Worm (Caenorhabditis elegans) whole organism, L1 larva: ENCODE results near the gene F58F9.9.
A peak's percentile ranks its signal among the peaks of the same experiment; 100 is the strongest.

Experiments
- C16A3.4 ChIP-seq: fragments of 150-350 bp; optimal IDR thresholded peaks from 2 replicates; lab custom pipeline; 2014; ENCODE audit warnings: missing biosample characterization, missing genetic modification characterization
- F16B12.6 ChIP-seq: fragments of 150-350 bp; optimal IDR thresholded peaks from 2 replicates; lab custom pipeline; 2014; ENCODE audit warnings: missing biosample characterization, missing genetic modification characterization
- aha-1 ChIP-seq: fragments of 150-350 bp; optimal IDR thresholded peaks from 2 replicates; lab custom pipeline; 2014; ENCODE audit warnings: missing biosample characterization, missing genetic modification characterization
- alr-1 ChIP-seq: fragments of 200-800 bp; sonication (Bioruptor generic); optimal IDR thresholded peaks from 2 replicates; lab custom pipeline; 2018; ENCODE audit warnings: borderline replicate concordance, mild to moderate bottlenecking, missing genetic modification characterization, missing compliant biosample characterization
- aly-2 ChIP-seq: fragments of 150-350 bp; optimal IDR thresholded peaks from 2 replicates; lab custom pipeline; 2014; ENCODE audit warnings: missing biosample characterization, missing genetic modification characterization
- blmp-1 ChIP-seq: fragments of 150-350 bp; optimal IDR thresholded peaks from 2 replicates; lab custom pipeline; 2014; ENCODE audit warnings: missing biosample characterization, missing genetic modification characterization
- ceh-82 ChIP-seq, 3 experiments: fragments of 150-350 bp in 1 of 3; sonication (generic microtip) in 2 of 3; optimal IDR thresholded peaks; 2 replicates each; lab custom pipeline; 2014 to 2017; ENCODE audit warnings: missing biosample characterization in 3 of 3, missing genetic modification characterization in 3 of 3
- ceh-88 ChIP-seq: fragments of 200-800 bp; sonication (Bioruptor generic); IDR thresholded peaks from 2 replicates; pipeline ENCODE4 v1.3.6; 2022; ENCODE audit warnings: missing genetic modification characterization, missing compliant biosample characterization
- dsc-1 ChIP-seq: sonication (generic microtip); optimal IDR thresholded peaks from 2 replicates; lab custom pipeline; 2016; ENCODE audit warnings: mild to moderate bottlenecking, missing genetic modification characterization, missing compliant biosample characterization
- efl-1 ChIP-seq, 4 experiments: fragments of 150-350 bp; optimal IDR thresholded peaks in 3 of 4; peaks in 1 of 4; 1 replicate in 1 of 4; 2 replicates in 3 of 4; lab custom pipeline; 2014; ENCODE audit warnings: missing biosample characterization in 2 of 4, missing genetic modification characterization in 2 of 4, missing genetic modification reagents in 2 of 4
- elt-3 ChIP-seq, 6 experiments: fragments of 150-350 bp in 1 of 6; sonication (generic microtip); optimal IDR thresholded peaks; 2 replicates each; lab custom pipeline; 2017 to 2018; ENCODE audit warnings: missing biosample characterization in 6 of 6, missing genetic modification characterization in 6 of 6, inconsistent platforms in 1 of 6
- ets-5 ChIP-seq: fragments of 200-800 bp; sonication (Bioruptor generic); IDR thresholded peaks from 2 replicates; pipeline ENCODE4 v1.3.6; 2022; ENCODE audit warnings: missing genetic modification characterization, missing compliant biosample characterization
- fkh-10 ChIP-seq: sonication (generic microtip); optimal IDR thresholded peaks from 2 replicates; lab custom pipeline; 2017; ENCODE audit warnings: missing biosample characterization, missing genetic modification reagents, missing genetic modification characterization
- fkh-8 ChIP-seq: sonication (generic microtip); optimal IDR thresholded peaks from 2 replicates; lab custom pipeline; 2016; ENCODE audit warnings: mild to moderate bottlenecking, missing genetic modification characterization, missing compliant biosample characterization
- fos-1 ChIP-seq: fragments of 150-350 bp; optimal IDR thresholded peaks from 2 replicates; lab custom pipeline; 2014; ENCODE audit warnings: missing biosample characterization, missing genetic modification characterization
- hlh-17 ChIP-seq: fragments of 200-800 bp; sonication (Bioruptor generic); optimal IDR thresholded peaks from 2 replicates; lab custom pipeline; 2018; ENCODE audit warnings: missing genetic modification characterization, mild to moderate bottlenecking, missing compliant biosample characterization, moderate library complexity, borderline replicate concordance
- hlh-4 ChIP-seq: sonication (generic microtip); optimal IDR thresholded peaks from 2 replicates; lab custom pipeline; 2016; ENCODE audit warnings: mild to moderate bottlenecking, missing genetic modification characterization, missing compliant biosample characterization
- hpl-2 ChIP-seq: fragments of 150-350 bp; optimal IDR thresholded peaks from 2 replicates; lab custom pipeline; 2014; ENCODE audit warnings: missing biosample characterization, missing genetic modification reagents, missing genetic modification characterization
- irx-1 ChIP-seq: sonication (generic microtip); optimal IDR thresholded peaks from 2 replicates; lab custom pipeline; 2016; ENCODE audit warnings: missing genetic modification characterization, missing compliant biosample characterization
- isw-1 ChIP-seq: fragments of 200-800 bp; sonication (Bioruptor generic); IDR thresholded peaks from 2 replicates; pipeline ENCODE4 v1.3.6; 2022; ENCODE audit warnings: missing genetic modification characterization, missing compliant biosample characterization
- lin-13 ChIP-seq: fragments of 150-350 bp; optimal IDR thresholded peaks from 2 replicates; lab custom pipeline; 2014; ENCODE audit warnings: missing biosample characterization, missing genetic modification reagents, missing genetic modification characterization
- lin-39 ChIP-seq: fragments of 150-350 bp; optimal IDR thresholded peaks from 2 replicates; lab custom pipeline; 2014; ENCODE audit warnings: missing biosample characterization, missing genetic modification reagents, missing genetic modification characterization
- lir-3 ChIP-seq: sonication (generic microtip); optimal IDR thresholded peaks from 2 replicates; lab custom pipeline; 2016; ENCODE audit warnings: mild to moderate bottlenecking, missing genetic modification characterization, moderate library complexity, missing compliant biosample characterization; ENCODE audit not compliant: poor library complexity
- lsy-2 ChIP-seq, 2 experiments: fragments of 150-350 bp; optimal IDR thresholded peaks; 2 replicates each; lab custom pipeline; 2014; ENCODE audit warnings: missing biosample characterization in 2 of 2, missing genetic modification characterization in 2 of 2
- mab-9 ChIP-seq: fragments of 200-800 bp; sonication (Bioruptor generic); IDR thresholded peaks from 2 replicates; pipeline ENCODE4 v1.3.6; 2022; ENCODE audit warnings: missing genetic modification reagents, missing genetic modification characterization, missing compliant biosample characterization
- mdl-1 ChIP-seq, 2 experiments: fragments of 150-350 bp; optimal IDR thresholded peaks; 2 replicates each; lab custom pipeline; 2014 to 2017; ENCODE audit warnings: missing biosample characterization in 2 of 2, missing genetic modification characterization in 2 of 2, inconsistent platforms in 1 of 2
- mef-2 ChIP-seq: fragments of 150-350 bp; optimal IDR thresholded peaks from 2 replicates; lab custom pipeline; 2014; ENCODE audit warnings: missing biosample characterization, missing genetic modification characterization
- mep-1 ChIP-seq: fragments of 150-350 bp; optimal IDR thresholded peaks from 2 replicates; lab custom pipeline; 2014; ENCODE audit warnings: missing biosample characterization, missing genetic modification characterization
- nhr-19 ChIP-seq: fragments of 200-800 bp; sonication (Bioruptor generic); conservative IDR thresholded peaks from 2 replicates; pipeline ENCODE4 v1.3.6; 2022; ENCODE audit warnings: missing genetic modification characterization, missing compliant biosample characterization
- nhr-20 ChIP-seq: sonication (generic microtip); optimal IDR thresholded peaks from 2 replicates; lab custom pipeline; 2016; ENCODE audit warnings: mild to moderate bottlenecking, missing genetic modification characterization, missing compliant biosample characterization
- nhr-237 ChIP-seq: fragments of 150-350 bp; optimal IDR thresholded peaks from 2 replicates; lab custom pipeline; 2014; ENCODE audit warnings: missing biosample characterization, missing genetic modification characterization
- nhr-71 ChIP-seq: sonication (generic microtip); optimal IDR thresholded peaks from 2 replicates; lab custom pipeline; 2016; ENCODE audit warnings: mild to moderate bottlenecking, missing genetic modification characterization, moderate library complexity, missing compliant biosample characterization
- nhr-76 ChIP-seq: sonication (generic microtip); optimal IDR thresholded peaks from 2 replicates; lab custom pipeline; 2017; ENCODE audit warnings: missing biosample characterization, missing genetic modification characterization
- nhr-84 ChIP-seq: sonication (generic microtip); optimal IDR thresholded peaks from 2 replicates; lab custom pipeline; 2017; ENCODE audit warnings: missing biosample characterization, missing genetic modification characterization
- nhr-90 ChIP-seq: sonication (generic microtip); optimal IDR thresholded peaks from 2 replicates; lab custom pipeline; 2016; ENCODE audit warnings: mild to moderate bottlenecking, missing genetic modification characterization, missing compliant biosample characterization; ENCODE audit not compliant: poor library complexity
- pag-3 ChIP-seq: sonication (generic microtip); optimal IDR thresholded peaks from 2 replicates; lab custom pipeline; 2017; ENCODE audit warnings: missing genetic modification characterization, mild to moderate bottlenecking, missing compliant biosample characterization, antibody characterized with exemption, borderline replicate concordance; ENCODE audit not compliant: insufficient read depth
- skn-1 ChIP-seq: fragments of 150-350 bp; optimal IDR thresholded peaks from 2 replicates; lab custom pipeline; 2014; ENCODE audit warnings: missing biosample characterization, missing genetic modification characterization
- snpc-4 ChIP-seq: fragments of 150-350 bp; optimal IDR thresholded peaks from 2 replicates; lab custom pipeline; 2014; ENCODE audit warnings: missing biosample characterization, missing genetic modification characterization
- sox-4 ChIP-seq: sonication (generic microtip); optimal IDR thresholded peaks from 2 replicates; lab custom pipeline; 2016; ENCODE audit warnings: missing genetic modification characterization, missing compliant biosample characterization
- sup-37 ChIP-seq: fragments of 200-800 bp; sonication (Bioruptor generic); optimal IDR thresholded peaks from 2 replicates; lab custom pipeline; 2018; ENCODE audit warnings: mild to moderate bottlenecking, missing genetic modification characterization, missing compliant biosample characterization
- tlp-1 ChIP-seq: fragments of 150-350 bp; optimal IDR thresholded peaks from 2 replicates; lab custom pipeline; 2014; ENCODE audit warnings: missing biosample characterization, missing genetic modification characterization
- unc-130 ChIP-seq: fragments of 150-350 bp; optimal IDR thresholded peaks from 2 replicates; lab custom pipeline; 2017; ENCODE audit warnings: missing biosample characterization, missing genetic modification characterization, inconsistent platforms
- unc-30 ChIP-seq: sonication (generic microtip); optimal IDR thresholded peaks from 2 replicates; lab custom pipeline; 2017; ENCODE audit warnings: missing biosample characterization, missing genetic modification characterization
- unc-98 ChIP-seq: fragments of 200-800 bp; sonication (Bioruptor generic); IDR thresholded peaks from 2 replicates; pipeline ENCODE4 v1.3.6; 2022; ENCODE audit warnings: missing genetic modification characterization, missing compliant biosample characterization
- vab-15 ChIP-seq: sonication (generic microtip); optimal IDR thresholded peaks from 2 replicates; lab custom pipeline; 2017; ENCODE audit warnings: missing genotype, mild to moderate bottlenecking, missing genetic modification characterization, missing compliant biosample characterization
- xbp-1 ChIP-seq: sonication (generic microtip); optimal IDR thresholded peaks from 2 replicates; lab custom pipeline; 2016; ENCODE audit warnings: missing genetic modification characterization, missing compliant biosample characterization
- zip-4 ChIP-seq: fragments of 200-800 bp; sonication (Bioruptor generic); optimal IDR thresholded peaks from 2 replicates; lab custom pipeline; 2018; ENCODE audit warnings: mild to moderate bottlenecking, missing genetic modification characterization, moderate library complexity, missing compliant biosample characterization

The F58F9.9 gene

ce11 chrIV:6239993-6240392, at the start of gene F58F9.9:
Gene F58F9.9, plus strand, starts transcription at chrIV:6240293.
- TF ChIP-seq efl-1 (optimal IDR thresholded peaks at IDR 0.05; lab: Kevin White, UChicago) (no peak), efl-1 (GFP tag; optimal IDR thresholded peaks at IDR 0.05 in 1 of 2; lab: Kevin White, UChicago) (no peak), blmp-1 (tag; lab: Kevin White, UChicago) (no peak), elt-3 (tag; optimal IDR thresholded peaks at IDR 0.05; lab: Kevin White, UChicago) (no peak), unc-30 (tag; lab: Kevin White, UChicago) (no peak), sox-4 (tag; lab: Kevin White, UChicago) (no peak), mdl-1 (tag; optimal IDR thresholded peaks at IDR 0.05; lab: Kevin White, UChicago) (no peak), fos-1 (no peak), unc-98 (GFP tag; lab: Robert Waterston, UW) (no peak), snpc-4 (tag; lab: Kevin White, UChicago) (no peak), lir-3 (tag; lab: Kevin White, UChicago) (no peak), nhr-237 (no peak), xbp-1 (tag; lab: Kevin White, UChicago) (no peak), sup-37 (GFP tag; lab: Kevin White, UChicago) (no peak), dsc-1 (tag; lab: Kevin White, UChicago) (no peak), lin-39 (tag; lab: Kevin White, UChicago) (no peak), hpl-2 (GFP tag; lab: Kevin White, UChicago) (no peak), skn-1 (no peak), hlh-17 (GFP tag; lab: Kevin White, UChicago) (no peak)

- TF ChIP-seq nhr-19 (no peak), fkh-8 (tag; lab: Kevin White, UChicago) (peak; percentile 23), fkh-10 (GFP tag; lab: Kevin White, UChicago) (no peak), nhr-71 (peak; percentile 28), hlh-4 (peak; percentile 96)
Measured at ce11 chrIV:6200249-6200648, 39.8 kb upstream of the F58F9.9 start.

ce11 chrIV:6201769-6202168, 38.3 kb upstream of the F58F9.9 start, which contains the start of gene tkr-2:
Gene tkr-2, plus strand, starts transcription at chrIV:6202069.
- no peak for TF ChIP-seq aly-2 (tag; lab: Kevin White, UChicago)
- no peak for TF ChIP-seq isw-1 (GFP tag; lab: Robert Waterston, UW)
- peak; percentile 11 for TF ChIP-seq hlh-4

ce11 chrIV:6206294-6206776, 33.8 kb upstream of the F58F9.9 start, which contains the start of gene C49A9.10:
Gene C49A9.10, minus strand, starts transcription at chrIV:6206344.
- peak; percentile 58 for TF ChIP-seq F16B12.6
- peak; percentile 63 for TF ChIP-seq C16A3.4 (tag; lab: Kevin White, UChicago)
- peak; percentile 80 for TF ChIP-seq zip-4 (GFP tag; lab: Kevin White, UChicago)
- peak; percentile 63 for TF ChIP-seq lin-13 (GFP tag; lab: Kevin White, UChicago)
- no peak for TF ChIP-seq alr-1 (tag; lab: Kevin White, UChicago)
- TF ChIP-seq tlp-1 (tag; lab: Kevin White, UChicago) = no peak
- TF ChIP-seq unc-98 (GFP tag; lab: Robert Waterston, UW) = peak; percentile 89
- peak; percentile 97 for TF ChIP-seq nhr-90 (tag; lab: Kevin White, UChicago)
- peak; percentile 79 for TF ChIP-seq skn-1
- peak; percentile 89 for TF ChIP-seq mab-9 (GFP tag; lab: Robert Waterston, UW)
- TF ChIP-seq ceh-82 (tag; optimal IDR thresholded peaks at IDR 0.05; lab: Kevin White, UChicago) = peak; percentile 80 to 84 (median 83)
- TF ChIP-seq ceh-88 (GFP tag; lab: Robert Waterston, UW) = peak; percentile 80
- peak; percentile 41 for TF ChIP-seq mef-2 (tag; lab: Kevin White, UChicago)
- peak; percentile 8 for TF ChIP-seq aha-1 (tag; lab: Kevin White, UChicago)
- no peak for TF ChIP-seq nhr-84 (tag; lab: Kevin White, UChicago)
- TF ChIP-seq ets-5 (GFP tag; lab: Robert Waterston, UW) = no peak
- TF ChIP-seq sox-4 (tag; lab: Kevin White, UChicago) = peak; percentile 97
- TF ChIP-seq fos-1 = peak; percentile 58
- TF ChIP-seq blmp-1 (tag; lab: Kevin White, UChicago) = peak; percentile 27
- TF ChIP-seq lir-3 (tag; lab: Kevin White, UChicago) = peak; percentile 99
- TF ChIP-seq irx-1 (tag; lab: Kevin White, UChicago) = peak; percentile 98
- peak; percentile 58 for TF ChIP-seq vab-15 (tag; lab: Kevin White, UChicago)
- TF ChIP-seq lsy-2 (tag; optimal IDR thresholded peaks at IDR 0.05; lab: Kevin White, UChicago) = peak; percentile 88 to 90
- TF ChIP-seq unc-130 (tag; lab: Kevin White, UChicago) = peak; percentile 88
- peak; percentile 84 for TF ChIP-seq mep-1 (tag; lab: Kevin White, UChicago)
- peak; percentile 94 for TF ChIP-seq nhr-20 (tag; lab: Kevin White, UChicago)
- no peak for TF ChIP-seq nhr-76 (tag; lab: Kevin White, UChicago)
- TF ChIP-seq pag-3 (tag; lab: Kevin White, UChicago) = no peak
